Worm (Caenorhabditis elegans): Measurements from ENCODE around the gene tkr-2.
"Not testable (repeated sequence)": the region's sequence is repeated elsewhere in the genome, so short reads cannot be mapped to it uniquely, and the experiment has no call there.

Gene tkr-2

DNA sequence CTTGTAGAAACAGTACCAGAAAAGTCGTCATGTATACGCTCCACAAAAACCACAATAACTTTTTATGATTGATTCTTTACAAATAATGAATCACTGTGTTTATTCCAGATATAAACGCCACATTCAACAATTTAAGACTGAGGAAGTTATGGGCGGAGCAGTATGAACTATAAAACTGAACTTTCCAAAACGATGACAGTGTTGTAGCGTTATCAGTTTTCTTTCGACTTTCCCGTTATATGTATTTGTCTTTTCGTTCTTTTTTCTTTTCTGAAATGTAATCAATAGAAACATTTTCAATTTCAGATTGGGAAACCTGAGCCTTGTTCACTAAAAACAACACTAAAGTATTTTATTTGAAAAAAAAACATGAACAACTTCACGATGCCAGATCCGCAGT lies 15.2 kb downstream of the tkr-2 start, which contains the start of gene C49A9.9:
C49A9.9 (plus strand) TSS at position 307 of the 400 bp plus-strand sequence.
- TF ChIP-seq W03F9.2 (tag; optimal IDR thresholded peaks at IDR 0.05) (no peak), him-1 (tag; optimal IDR thresholded peaks at IDR 0.05) (no peak), dao-5 (tag; optimal IDR thresholded peaks at IDR 0.05) (no peak)

DNA sequence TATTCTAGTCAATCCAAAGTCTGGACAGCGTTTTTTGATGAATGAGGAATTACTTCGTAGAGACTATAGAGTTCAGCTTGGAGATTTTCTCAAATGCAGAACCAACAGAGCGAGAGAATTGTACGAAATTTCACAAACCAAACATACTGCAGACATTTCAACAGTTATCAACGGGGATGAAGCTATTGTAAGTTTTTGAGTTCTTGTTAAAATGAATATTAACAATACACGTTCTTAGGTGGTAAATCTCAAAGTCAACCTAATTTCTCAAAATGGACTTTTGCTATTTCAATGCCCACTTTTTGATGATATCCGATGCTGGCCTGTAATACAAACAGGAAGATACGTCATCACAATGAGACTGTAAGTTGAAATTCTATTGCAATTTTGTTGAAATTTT lies 15.6 kb downstream of the tkr-2 start:
- TF ChIP-seq him-1 (tag; optimal IDR thresholded peaks at IDR 0.05): no peak
- no peak for TF ChIP-seq W03F9.2 (tag; optimal IDR thresholded peaks at IDR 0.05)
- no peak for TF ChIP-seq dao-5 (tag; optimal IDR thresholded peaks at IDR 0.05)

DNA sequence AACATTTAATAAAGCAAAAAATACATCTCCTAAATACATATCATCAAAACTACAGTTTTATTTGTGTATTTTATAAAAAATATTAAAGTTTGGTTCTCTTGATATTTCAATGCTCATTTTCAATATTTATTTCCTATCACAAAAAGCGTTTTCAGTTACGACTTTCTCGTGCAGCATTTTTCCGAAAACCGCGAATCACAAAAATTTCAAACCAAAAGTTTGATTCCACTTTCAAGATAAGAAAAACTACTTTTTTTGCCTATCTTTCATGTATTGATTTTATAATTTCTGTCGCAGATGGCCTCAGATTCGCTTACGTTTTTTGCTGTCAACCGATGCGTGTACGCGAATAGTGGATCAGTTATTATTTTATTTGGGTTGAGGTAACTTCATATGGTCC lies 17.6 kb downstream of the tkr-2 start, which contains the start of gene C49A9.4:
C49A9.4 (plus strand) TSS at position 265 of the 400 bp plus-strand sequence.
- TF ChIP-seq W03F9.2 (tag; optimal IDR thresholded peaks at IDR 0.05): no peak
- no peak for TF ChIP-seq him-1 (tag; optimal IDR thresholded peaks at IDR 0.05)
- no peak for TF ChIP-seq dao-5 (tag; optimal IDR thresholded peaks at IDR 0.05)

DNA sequence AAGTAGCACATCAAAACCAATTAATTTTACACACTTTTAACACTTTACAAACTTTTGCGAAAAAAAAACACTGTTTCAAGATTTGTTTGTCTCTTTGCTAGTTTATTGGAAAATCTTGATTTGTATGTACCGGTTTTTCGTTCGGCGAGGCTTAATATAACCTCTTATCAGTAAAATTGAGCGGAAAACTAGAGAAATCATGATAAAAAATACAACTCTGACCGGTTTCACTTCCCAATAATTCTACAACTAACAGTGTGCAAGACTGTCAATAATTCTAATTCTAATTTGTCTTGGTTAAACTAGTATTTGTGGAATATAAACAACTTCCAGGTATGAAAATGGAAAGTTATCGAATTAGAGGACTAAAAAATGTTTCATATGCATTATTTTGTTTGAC lies 20.0 kb downstream of the tkr-2 start, which contains the start of gene C49A9.3:
C49A9.3 (plus strand) TSS at position 212 of the 400 bp plus-strand sequence.
- TF ChIP-seq dao-5 (tag; optimal IDR thresholded peaks at IDR 0.05): no peak
- no peak for TF ChIP-seq W03F9.2 (tag; optimal IDR thresholded peaks at IDR 0.05)
- no peak for TF ChIP-seq him-1 (tag; optimal IDR thresholded peaks at IDR 0.05)

DNA sequence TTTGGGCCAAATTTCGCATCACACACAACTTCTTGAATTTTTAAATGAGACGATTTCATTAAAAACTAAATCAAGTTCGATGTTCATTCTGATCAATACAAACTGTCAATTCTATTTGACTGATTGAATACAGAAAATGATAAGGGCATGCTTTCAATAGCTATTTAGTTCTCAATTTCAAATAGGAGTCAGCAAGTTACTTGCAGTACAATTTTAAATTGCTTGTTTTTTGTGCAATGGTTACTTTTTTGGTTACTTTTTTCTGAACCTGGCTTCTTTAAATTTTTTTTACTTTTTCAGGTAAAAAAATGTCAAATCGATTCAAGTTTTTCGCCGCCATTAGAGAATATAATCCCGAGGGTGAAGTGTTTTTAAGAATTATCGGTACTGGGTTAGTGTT lies 23.3 kb downstream of the tkr-2 start, which contains the start of gene C49A9.2:
C49A9.2 (plus strand) TSS at position 301 of the 400 bp plus-strand sequence.
- TF ChIP-seq dao-5 (tag; optimal IDR thresholded peaks at IDR 0.05): no peak
- TF ChIP-seq W03F9.2 (tag; optimal IDR thresholded peaks at IDR 0.05): no peak
- no peak for TF ChIP-seq him-1 (tag; optimal IDR thresholded peaks at IDR 0.05)

DNA sequence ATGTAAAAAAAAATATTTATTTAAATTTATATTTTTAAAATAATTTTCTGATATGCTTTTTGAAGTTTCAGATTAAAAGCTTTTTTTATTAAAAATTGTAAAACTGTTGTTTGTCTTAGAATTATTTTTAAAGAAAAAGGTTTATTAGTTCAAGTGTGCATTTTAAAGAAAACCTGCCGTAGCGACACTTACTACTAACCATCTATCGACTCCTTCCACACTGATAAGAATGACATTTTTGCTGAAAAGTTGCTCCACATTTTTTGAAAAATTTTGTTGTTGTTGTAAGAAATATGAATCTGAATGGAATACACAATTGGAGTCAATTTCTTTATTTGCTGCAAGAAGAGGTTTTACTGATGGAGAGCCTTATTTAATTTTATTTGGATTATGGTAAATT lies 26.1 kb downstream of the tkr-2 start, which contains the start of gene C49A9.1:
C49A9.1 (plus strand) TSS at position 217 of the 400 bp plus-strand sequence.
- TF ChIP-seq dao-5 (tag; optimal IDR thresholded peaks at IDR 0.05): no peak
- no peak for TF ChIP-seq him-1 (tag; optimal IDR thresholded peaks at IDR 0.05)
- no peak for TF ChIP-seq W03F9.2 (tag; optimal IDR thresholded peaks at IDR 0.05)

DNA sequence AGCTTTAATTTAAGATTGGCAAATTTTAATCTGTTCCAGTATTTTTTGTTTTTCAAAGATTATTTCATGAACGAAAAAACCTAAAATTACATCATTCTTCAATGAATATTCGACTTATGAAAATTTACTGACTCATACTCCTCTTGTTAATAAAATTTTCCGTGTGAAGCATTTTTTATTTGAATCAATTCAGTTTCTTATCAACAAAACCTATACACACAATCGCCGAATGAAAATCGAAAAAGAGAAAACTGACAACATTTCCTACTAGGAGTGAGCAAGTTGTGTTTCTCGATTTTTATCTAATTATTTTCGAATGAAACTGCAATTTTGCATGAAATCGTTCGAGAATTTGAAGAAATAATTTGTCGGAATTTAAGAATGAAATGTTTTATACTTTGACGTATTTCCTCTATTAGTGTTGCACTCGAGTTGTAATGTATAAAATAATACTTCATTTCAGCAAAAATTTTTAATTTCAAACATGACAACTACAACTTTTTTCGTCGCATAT lies 28.7 kb downstream of the tkr-2 start, which contains the start of gene F58F9.4:
F58F9.4 (plus strand) TSS at position 464 of the 514 bp plus-strand sequence.
- TF ChIP-seq dao-5 (tag; optimal IDR thresholded peaks at IDR 0.05) (no peak), him-1 (tag; optimal IDR thresholded peaks at IDR 0.05) (no peak), W03F9.2 (tag; optimal IDR thresholded peaks at IDR 0.05) (no peak)

DNA sequence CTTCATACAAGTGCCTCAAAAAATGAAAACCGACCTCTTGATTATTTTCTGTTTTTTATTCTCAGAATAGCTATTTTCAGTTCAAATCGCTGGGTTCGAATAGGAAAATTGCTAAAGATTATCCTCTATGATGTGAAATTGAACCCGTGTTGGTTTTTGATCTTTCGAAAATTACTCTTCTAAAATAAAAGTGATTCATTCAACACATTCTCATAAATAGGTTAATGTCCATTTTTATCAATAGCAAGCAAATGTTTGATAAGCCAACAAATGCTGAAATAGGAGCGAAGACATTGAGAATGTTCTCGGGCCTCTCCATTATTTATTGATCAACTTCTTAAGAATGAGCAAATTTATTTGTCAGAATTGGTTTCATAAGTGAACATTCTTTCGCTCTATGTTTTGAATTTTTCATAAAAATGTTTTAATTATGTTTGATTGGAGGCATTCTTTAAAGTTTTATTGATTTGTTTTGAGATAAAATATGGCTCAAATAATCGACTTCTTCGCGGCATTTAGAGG lies 31.0 kb downstream of the tkr-2 start, which contains the start of gene F58F9.3:
F58F9.3 (plus strand) TSS at position 472 of the 522 bp plus-strand sequence.
- no peak for TF ChIP-seq dao-5 (tag; optimal IDR thresholded peaks at IDR 0.05)
- TF ChIP-seq W03F9.2 (tag; optimal IDR thresholded peaks at IDR 0.05): no peak
- TF ChIP-seq him-1 (tag; optimal IDR thresholded peaks at IDR 0.05): no peak

DNA sequence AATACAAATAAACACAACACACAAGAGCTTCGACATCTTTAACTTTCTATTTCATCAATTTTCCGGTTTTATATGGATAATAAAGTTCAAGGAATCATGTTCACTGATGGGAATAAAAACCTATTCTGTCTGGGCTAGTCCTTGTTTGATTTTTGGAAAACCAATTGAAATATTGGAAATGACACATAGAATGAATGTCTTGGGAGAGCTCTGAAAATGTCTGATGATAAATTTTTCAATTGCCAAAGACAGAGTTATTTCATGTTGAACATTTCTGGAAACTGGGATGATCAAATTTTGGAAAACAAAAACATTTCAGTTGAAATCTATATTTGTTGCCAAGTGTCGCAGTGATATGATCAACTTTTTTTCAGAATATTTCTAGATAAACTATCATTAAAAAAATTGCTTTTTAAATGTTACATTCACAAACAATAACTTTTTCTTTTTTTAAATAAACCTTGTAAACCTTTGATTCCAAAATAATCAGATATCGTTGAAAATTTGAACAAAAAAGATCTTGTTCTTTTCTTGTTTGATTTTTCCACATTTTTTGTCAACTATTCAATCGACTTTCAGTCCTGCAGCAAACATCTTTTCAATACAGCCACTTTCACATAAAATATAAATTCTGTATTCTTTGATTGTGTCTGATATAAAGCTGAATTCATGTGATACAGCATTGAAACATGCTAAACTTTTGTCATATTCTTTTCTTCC lies 35.8 kb downstream of the tkr-2 start, which contains the start of the genes F58F9.6 and F58F9.8:
F58F9.6 (minus strand) TSS at position 101 of the 720 bp plus-strand sequence.
F58F9.8 (plus strand) TSS at position 670 of the 720 bp plus-strand sequence.
- TF ChIP-seq him-1 (tag; optimal IDR thresholded peaks at IDR 0.05): no peak
- TF ChIP-seq W03F9.2 (tag; optimal IDR thresholded peaks at IDR 0.05): no peak
- TF ChIP-seq dao-5 (tag; optimal IDR thresholded peaks at IDR 0.05): no peak

DNA sequence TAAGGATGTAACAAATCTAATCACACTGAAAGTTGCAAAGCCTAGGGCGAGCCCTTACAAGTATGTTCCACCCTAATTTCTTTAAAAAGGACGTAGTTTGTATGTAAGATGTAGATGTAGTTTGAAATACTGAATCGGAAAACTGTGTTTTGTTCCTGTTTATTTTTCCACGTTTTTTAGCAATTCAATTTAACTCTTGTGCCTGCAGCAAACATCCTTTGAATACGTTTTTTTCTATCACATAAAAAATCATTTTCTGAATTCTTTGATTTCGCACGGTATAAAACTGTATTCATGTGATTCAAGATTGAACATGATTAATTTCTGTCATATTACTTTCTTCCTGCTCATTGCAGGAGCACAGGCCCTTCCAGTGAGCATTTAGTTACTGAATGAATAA lies 38.1 kb downstream of the tkr-2 start, which contains the start of gene F58F9.9:
F58F9.9 (plus strand) TSS at position 301 of the 400 bp plus-strand sequence.
- TF ChIP-seq dao-5 (tag; optimal IDR thresholded peaks at IDR 0.05) (no peak), him-1 (tag; optimal IDR thresholded peaks at IDR 0.05) (no peak), W03F9.2 (tag; optimal IDR thresholded peaks at IDR 0.05) (no peak)

DNA sequence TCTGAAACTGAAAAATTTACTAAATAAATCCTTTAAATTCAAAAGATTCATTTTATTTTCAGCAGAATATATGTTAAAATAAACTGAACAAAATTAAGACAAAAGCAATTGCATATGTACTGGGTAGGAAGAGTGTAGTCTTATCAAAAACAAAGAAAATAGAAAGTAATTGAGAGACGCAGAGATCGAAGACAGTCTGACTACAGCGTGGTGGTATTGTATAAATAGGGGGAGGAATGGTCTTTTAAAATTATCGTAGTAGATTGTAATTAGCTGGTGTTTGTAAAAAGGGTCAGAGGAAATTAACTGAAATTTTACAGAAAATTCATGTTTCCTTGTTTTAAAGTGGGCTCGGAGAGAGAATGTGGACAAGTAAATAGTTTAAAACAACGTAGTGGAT lies 46.6 kb downstream of the tkr-2 start, which contains the start of gene acox-3:
acox-3 (minus strand) TSS at position 7 of the 400 bp plus-strand sequence.
- TF ChIP-seq W03F9.2 (tag; optimal IDR thresholded peaks at IDR 0.05) (no peak), him-1 (tag; optimal IDR thresholded peaks at IDR 0.05) (no peak), dao-5 (tag; optimal IDR thresholded peaks at IDR 0.05) (no peak)

DNA sequence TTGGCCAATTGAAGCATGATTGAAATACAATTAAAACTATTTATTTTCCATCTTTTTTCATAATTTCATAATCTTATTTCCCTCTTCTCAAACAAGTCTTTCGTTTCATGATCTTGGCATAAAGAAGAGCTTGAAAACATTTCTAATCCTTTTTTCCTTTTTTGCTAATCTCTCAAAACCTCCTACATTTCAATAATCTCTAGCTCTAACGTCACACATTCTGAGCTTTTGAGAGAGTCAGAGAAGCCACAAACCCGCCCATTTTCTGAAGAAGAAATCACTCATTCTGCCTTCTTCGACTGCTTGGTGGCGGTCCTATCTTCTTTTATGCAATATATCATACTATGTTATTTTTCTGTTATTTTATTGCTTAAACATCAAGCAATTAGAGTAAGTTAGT lies 47.7 kb downstream of the tkr-2 start, which contains the start of gene F58F9.1:
F58F9.1 (plus strand) TSS at position 251 of the 400 bp plus-strand sequence.
- TF ChIP-seq dao-5 (tag; optimal IDR thresholded peaks at IDR 0.05): no peak
- TF ChIP-seq him-1 (tag; optimal IDR thresholded peaks at IDR 0.05): no peak
- no peak for TF ChIP-seq W03F9.2 (tag; optimal IDR thresholded peaks at IDR 0.05)

DNA sequence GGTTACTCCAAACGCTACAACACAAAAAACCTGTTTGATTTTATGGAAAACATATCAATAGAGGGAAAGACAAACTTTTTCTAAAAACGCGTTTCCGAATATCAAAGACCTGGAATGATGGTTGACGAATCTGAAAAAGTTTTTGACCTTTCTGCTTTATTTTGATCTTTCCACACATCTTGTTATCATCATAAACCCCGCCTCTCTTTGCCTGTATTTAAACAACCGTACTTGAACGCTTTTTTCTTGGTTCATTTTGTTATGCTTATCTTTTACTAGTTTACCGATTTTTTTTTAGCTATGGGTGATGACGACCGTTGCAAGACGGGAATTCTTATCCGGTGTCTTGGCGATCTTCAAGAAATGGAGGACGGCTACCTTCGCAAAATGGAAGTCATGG lies 51.1 kb downstream of the tkr-2 start, which contains the start of gene T13A10.2:
T13A10.2 (plus strand) TSS at position 301 of the 400 bp plus-strand sequence.
- not testable (repeated sequence) for TF ChIP-seq dao-5, W03F9.2, him-1 (tag; optimal IDR thresholded peaks at IDR 0.05)

All from whole organism, L4/young adult.